Fruit fly (Drosophila melanogaster): Measurements from ENCODE around the gene CG15056.
A peak's percentile ranks its signal among the peaks of the same experiment; 100 is the strongest.

CG15056 gene

DNA sequence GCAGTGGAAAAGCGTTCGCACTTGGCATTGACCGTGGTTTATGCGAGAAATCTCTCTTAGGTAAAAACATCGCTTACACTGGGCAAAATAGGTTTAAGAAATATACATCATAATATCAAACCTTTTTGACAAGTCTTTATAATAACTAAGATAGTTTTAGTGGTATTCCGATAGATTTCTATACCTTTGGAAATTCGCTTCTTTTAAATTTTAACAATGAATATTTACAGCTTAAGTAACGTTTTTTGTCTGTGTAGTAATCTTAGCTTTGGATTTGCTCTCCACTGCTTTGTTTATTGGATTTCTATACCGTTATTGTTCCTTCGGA lies 7.9 kb upstream of the CG15056 start (continued):
- TF ChIP-seq CG9609 (GFP tag; optimal IDR thresholded peaks at IDR 0.05), result peak; percentile 1
- TF ChIP-seq CG31388 (GFP tag; optimal IDR thresholded peaks at IDR 0.05), result no peak
- TF ChIP-seq Nf-YC (tag; optimal IDR thresholded peaks at IDR 0.05), result no peak
- TF ChIP-seq ERR (GFP tag; optimal IDR thresholded peaks at IDR 0.05), result peak; percentile 16
- TF ChIP-seq oc (tag; optimal IDR thresholded peaks at IDR 0.05), result no peak
- TF ChIP-seq CG2120 (GFP tag; optimal IDR thresholded peaks at IDR 0.05), result peak; percentile 63
- TF ChIP-seq crp (GFP tag; optimal IDR thresholded peaks at IDR 0.05), result no peak
- TF ChIP-seq sima (GFP tag; optimal IDR thresholded peaks at IDR 0.05), result no peak
- no peak for TF ChIP-seq CG6765 (GFP tag; optimal IDR thresholded peaks at IDR 0.05)
- TF ChIP-seq CG3726 (GFP tag; IDR thresholded peaks at IDR 0.05), result no peak
- no peak for TF ChIP-seq CG7786 (GFP tag; optimal IDR thresholded peaks at IDR 0.05)
- no peak for TF ChIP-seq disco-r (GFP tag; optimal IDR thresholded peaks at IDR 0.05)
- TF ChIP-seq CG13775 (GFP tag; optimal IDR thresholded peaks at IDR 0.05), result no peak
- no peak for TF ChIP-seq Gsc (GFP tag; IDR thresholded peaks at IDR 0.05)
- TF ChIP-seq Asciz (GFP tag; optimal IDR thresholded peaks at IDR 0.05), result no peak
- no peak for TF ChIP-seq CG10979 (tag; optimal IDR thresholded peaks at IDR 0.05)
- TF ChIP-seq CG2875 (GFP tag; optimal IDR thresholded peaks at IDR 0.05), result no peak
- TF ChIP-seq CG12155 (GFP tag; optimal IDR thresholded peaks at IDR 0.05), result no peak
- TF ChIP-seq Dref (GFP tag; IDR thresholded peaks at IDR 0.05), result no peak
- no peak for TF ChIP-seq row (GFP tag; IDR thresholded peaks at IDR 0.05)
- no peak for TF ChIP-seq chn (GFP tag; optimal IDR thresholded peaks at IDR 0.05)
- TF ChIP-seq sqz (GFP tag; optimal IDR thresholded peaks at IDR 0.05), result no peak
- no peak for TF ChIP-seq Sox100B (GFP tag; optimal IDR thresholded peaks at IDR 0.05)
- no peak for TF ChIP-seq Jarid2 (GFP tag; optimal IDR thresholded peaks at IDR 0.05)
- TF ChIP-seq CG6175 (GFP tag; IDR thresholded peaks at IDR 0.05), result no peak
- no peak for TF ChIP-seq maf-S (GFP tag; optimal IDR thresholded peaks at IDR 0.05)
- TF ChIP-seq mirr (GFP tag; optimal IDR thresholded peaks at IDR 0.05), result no peak
- TF ChIP-seq Doc2 (GFP tag; IDR thresholded peaks at IDR 0.05), result no peak
- no peak for TF ChIP-seq CG1603 (tag; optimal IDR thresholded peaks at IDR 0.05)
- TF ChIP-seq CG8765 (GFP tag; IDR thresholded peaks at IDR 0.05), result no peak
- peak; percentile 6; the same call in 1 of the 3 replicates for TF ChIP-seq dysf (GFP tag; IDR thresholded peaks at IDR 0.05)
- TF ChIP-seq Sox102F (GFP tag; optimal IDR thresholded peaks at IDR 0.05), result peak; percentile 48
- TF ChIP-seq grau (tag; optimal IDR thresholded peaks at IDR 0.05), result peak; percentile 42
- TF ChIP-seq sens (GFP tag), result peak; percentile 84
- no peak for TF ChIP-seq D19B (GFP tag; optimal IDR thresholded peaks at IDR 0.05)
- TF ChIP-seq Dll (GFP tag; IDR thresholded peaks at IDR 0.05; ENCODE audit: partially characterized antibody), result no peak
- TF ChIP-seq tin (GFP tag; optimal IDR thresholded peaks at IDR 0.05), result no peak
- no peak for TF ChIP-seq sim (GFP tag; IDR thresholded peaks at IDR 0.05)
- no peak for TF ChIP-seq tup (GFP tag; optimal IDR thresholded peaks at IDR 0.05)
- peak; percentile 58 for TF ChIP-seq unpg (GFP tag; optimal IDR thresholded peaks at IDR 0.05)
- no peak for TF ChIP-seq wor (GFP tag; IDR thresholded peaks at IDR 0.05)
- TF ChIP-seq CG8388 (GFP tag; optimal IDR thresholded peaks at IDR 0.05), result peak; percentile 2
- TF ChIP-seq CG14441 (GFP tag; IDR thresholded peaks at IDR 0.05), result no peak
- TF ChIP-seq salm (tag; optimal IDR thresholded peaks at IDR 0.05), result no peak
- no peak for TF ChIP-seq CG34376 (GFP tag; optimal IDR thresholded peaks at IDR 0.05)
- TF ChIP-seq Elba2 (GFP tag; optimal IDR thresholded peaks at IDR 0.05), result no peak
- TF ChIP-seq CG3281 (GFP tag; optimal IDR thresholded peaks at IDR 0.05), result peak; percentile 21
- TF ChIP-seq Awh (GFP tag; IDR thresholded peaks at IDR 0.05), result no peak
- 0 out of 3 replicates have a peak, but pooled peaks have one; percentile 43 for TF ChIP-seq Dbx (GFP tag; IDR thresholded peaks at IDR 0.05)
- peak; percentile 26; the same call in 1 of the 2 replicates for TF ChIP-seq CG32532 (GFP tag; IDR thresholded peaks at IDR 0.05)
- peak; percentile 27 for TF ChIP-seq lab (GFP tag; optimal IDR thresholded peaks at IDR 0.05)
- no peak for TF ChIP-seq zen (tag; optimal IDR thresholded peaks at IDR 0.05)
